Fruit fly (Drosophila melanogaster) whole organism, adult: Measurements from ENCODE around the gene roq.

Source experiments
- CG11617 ChIP-seq: fragments of 200-800 bp; sonication (Bioruptor generic); optimal IDR thresholded peaks from 2 replicates; lab custom pipeline; 2017; ENCODE audit warnings: mild to moderate bottlenecking, missing biosample characterization, missing genetic modification reagents, missing genetic modification characterization
- CG12768 ChIP-seq: fragments of 200-800 bp; sonication (Bioruptor generic); optimal IDR thresholded peaks from 2 replicates; lab custom pipeline; 2017; ENCODE audit warnings: missing biosample characterization, missing genetic modification characterization, mild to moderate bottlenecking, moderate library complexity, missing genetic modification reagents
- CG14711 ChIP-seq: fragments of 200-800 bp; sonication (Bioruptor generic); optimal IDR thresholded peaks from 2 replicates; lab custom pipeline; 2018; ENCODE audit warnings: missing biosample characterization, mild to moderate bottlenecking, missing genetic modification characterization, moderate library complexity
- CG1620 ChIP-seq: fragments of 200-800 bp; sonication (Bioruptor generic); optimal IDR thresholded peaks from 2 replicates; lab custom pipeline; 2016; ENCODE audit warnings: missing biosample characterization, missing genetic modification characterization
- CG33017 ChIP-seq: fragments of 200-800 bp; sonication (Bioruptor generic); optimal IDR thresholded peaks from 2 replicates; lab custom pipeline; 2018; ENCODE audit warnings: missing biosample characterization, mild to moderate bottlenecking, missing genetic modification characterization, moderate library complexity
- CG5204 ChIP-seq: fragments of 200-800 bp; sonication (Bioruptor generic); optimal IDR thresholded peaks from 2 replicates; lab custom pipeline; 2016; ENCODE audit warnings: missing biosample characterization, missing genetic modification characterization
- CG7045 ChIP-seq: fragments of 200-800 bp; sonication (Bioruptor generic); optimal IDR thresholded peaks from 2 replicates; lab custom pipeline; 2017; ENCODE audit warnings: missing biosample characterization, mild to moderate bottlenecking, missing genetic modification characterization
- CG7101 ChIP-seq: fragments of 200-800 bp; sonication (Bioruptor generic); optimal IDR thresholded peaks from 2 replicates; lab custom pipeline; 2018; ENCODE audit warnings: missing biosample characterization, mild to moderate bottlenecking, missing genetic modification characterization, moderate library complexity
- Clk ChIP-seq: fragments of 200-800 bp; sonication (Bioruptor generic); optimal IDR thresholded peaks from 2 replicates; lab custom pipeline; 2017; ENCODE audit warnings: missing biosample characterization, missing genetic modification characterization
- Crg-1 ChIP-seq: fragments of 200-800 bp; sonication (Bioruptor generic); optimal IDR thresholded peaks from 2 replicates; lab custom pipeline; 2016; ENCODE audit warnings: missing biosample characterization, missing genetic modification characterization
- Hr96 ChIP-seq: fragments of 200-800 bp; sonication (Bioruptor generic); optimal IDR thresholded peaks from 2 replicates; lab custom pipeline; 2016; ENCODE audit warnings: missing biosample characterization, missing genetic modification characterization
- Mnt ChIP-seq: fragments of 200-800 bp; sonication (Bioruptor generic); optimal IDR thresholded peaks from 2 replicates; lab custom pipeline; 2016; ENCODE audit warnings: missing biosample characterization, mild to moderate bottlenecking, missing genetic modification characterization
- bab1 ChIP-seq: fragments of 200-800 bp; sonication (Bioruptor generic); optimal IDR thresholded peaks from 3 replicates; lab custom pipeline; 2019; ENCODE audit warnings: missing biosample characterization, mild to moderate bottlenecking, missing genetic modification characterization, moderate library complexity
- cic ChIP-seq: fragments of 200-800 bp; sonication (Bioruptor generic); optimal IDR thresholded peaks from 2 replicates; lab custom pipeline; 2017; ENCODE audit warnings: missing biosample characterization, mild to moderate bottlenecking, missing genetic modification characterization, moderate library complexity
- cnc ChIP-seq, 2 experiments: fragments of >200 bp; optimal IDR thresholded peaks; 2 replicates each; lab custom pipeline; 2017
- kay ChIP-seq: fragments of 200-800 bp; sonication (Bioruptor generic); peaks from one replicate; lab custom pipeline; 2016; ENCODE audit warnings: missing biosample characterization, missing genetic modification characterization, borderline replicate concordance
- ovo ChIP-seq: fragments of 200-800 bp; sonication (Bioruptor generic); optimal IDR thresholded peaks from 2 replicates; lab custom pipeline; 2016; ENCODE audit warnings: missing biosample characterization, missing genetic modification characterization
- pad ChIP-seq: fragments of 200-800 bp; sonication (Bioruptor generic); optimal IDR thresholded peaks from 3 replicates; lab custom pipeline; 2017; ENCODE audit warnings: missing biosample characterization, missing genetic modification characterization, mild to moderate bottlenecking, moderate library complexity, missing genetic modification reagents
- tj ChIP-seq: fragments of 200-800 bp; sonication (Bioruptor generic); optimal IDR thresholded peaks from 3 replicates; lab custom pipeline; 2017; ENCODE audit warnings: missing biosample characterization, mild to moderate bottlenecking, missing genetic modification characterization, moderate library complexity
- toe ChIP-seq: fragments of 200-800 bp; sonication (Bioruptor generic); optimal IDR thresholded peaks from 2 replicates; lab custom pipeline; 2016; ENCODE audit warnings: missing biosample characterization, missing genetic modification characterization

The roq gene

dm6 chr3L:16337739-16338138 is 40.6 kb downstream of the roq start:
- TF ChIP-seq CG12768 (no peak), Hr96 (GFP tag; lab: Kevin White, UChicago) (no peak), CG5204 (GFP tag; lab: Kevin White, UChicago) (no peak), CG7045 (GFP tag; lab: Kevin White, UChicago) (no peak), CG7101 (tag; lab: Kevin White, UChicago) (no peak), toe (GFP tag; lab: Kevin White, UChicago) (no peak), CG33017 (tag; lab: Kevin White, UChicago) (no peak), cnc (optimal IDR thresholded peaks at IDR 0.05; lab: Kevin White, UChicago) (no peak), tj (no peak), CG11617 (GFP tag; lab: Kevin White, UChicago) (no peak), Crg-1 (GFP tag; lab: Kevin White, UChicago) (no peak)

dm6 chr3L:16334876-16335275 is 43.5 kb downstream of the roq start:
- TF ChIP-seq toe (GFP tag; lab: Kevin White, UChicago) (no peak), Mnt (no peak), Hr96 (GFP tag; lab: Kevin White, UChicago) (no peak), CG12768 (no peak), ovo (GFP tag; lab: Kevin White, UChicago) (no peak), CG1620 (no peak), tj (no peak), Clk (GFP tag; lab: Kevin White, UChicago) (no peak), bab1 (no peak), cnc (optimal IDR thresholded peaks at IDR 0.05; lab: Kevin White, UChicago) (no peak), CG7101 (tag; lab: Kevin White, UChicago) (no peak), CG5204 (GFP tag; lab: Kevin White, UChicago) (no peak), kay (GFP tag; lab: Kevin White, UChicago) (no peak), cic (GFP tag; lab: Kevin White, UChicago) (no peak), CG33017 (tag; lab: Kevin White, UChicago) (no peak)

- TF ChIP-seq bab1 (no peak), CG5204 (GFP tag; lab: Kevin White, UChicago) (no peak)
Observed at dm6 chr3L:16333013-16333412, 45.4 kb downstream of the roq start, which contains the start of gene CG13056. Gene CG13056, plus strand, starts transcription at chr3L:16333313.

dm6 chr3L:16331633-16332032 is 46.7 kb downstream of the roq start, which contains the start of gene retinin:
Gene retinin, plus strand, starts transcription at chr3L:16331933.
- no peak for TF ChIP-seq cnc (optimal IDR thresholded peaks at IDR 0.05; lab: Kevin White, UChicago)
- no peak for TF ChIP-seq toe (GFP tag; lab: Kevin White, UChicago)
- no peak for TF ChIP-seq CG33017 (tag; lab: Kevin White, UChicago)
- no peak for TF ChIP-seq Hr96 (GFP tag; lab: Kevin White, UChicago)
- no peak for TF ChIP-seq kay (GFP tag; lab: Kevin White, UChicago)
- TF ChIP-seq bab1 = no peak
- TF ChIP-seq Mnt = no peak
- TF ChIP-seq CG1620 = no peak

dm6 chr3L:16330740-16331139 is 47.6 kb downstream of the roq start, which contains the start of gene CG33060:
Gene CG33060, plus strand, starts transcription at chr3L:16331040.
- TF ChIP-seq CG7045 (GFP tag; lab: Kevin White, UChicago) (no peak), Clk (GFP tag; lab: Kevin White, UChicago) (no peak), toe (GFP tag; lab: Kevin White, UChicago) (no peak), tj (no peak), ovo (GFP tag; lab: Kevin White, UChicago) (no peak), CG1620 (no peak), CG14711 (tag; lab: Kevin White, UChicago) (no peak), cnc (optimal IDR thresholded peaks at IDR 0.05; lab: Kevin White, UChicago) (no peak), CG11617 (GFP tag; lab: Kevin White, UChicago) (no peak), CG33017 (tag; lab: Kevin White, UChicago) (no peak), CG5204 (GFP tag; lab: Kevin White, UChicago) (no peak), kay (GFP tag; lab: Kevin White, UChicago) (no peak), Mnt (no peak), Hr96 (GFP tag; lab: Kevin White, UChicago) (no peak), cic (GFP tag; lab: Kevin White, UChicago) (no peak), pad (GFP tag; lab: Kevin White, UChicago) (no peak), Crg-1 (GFP tag; lab: Kevin White, UChicago) (no peak), CG12768 (no peak), bab1 (no peak)

dm6 chr3L:16329495-16329894 is 48.9 kb downstream of the roq start, which contains the start of gene CG33061:
Gene CG33061, plus strand, starts transcription at chr3L:16329795.
- no peak for TF ChIP-seq CG33017 (tag; lab: Kevin White, UChicago)
- TF ChIP-seq cnc (optimal IDR thresholded peaks at IDR 0.05; lab: Kevin White, UChicago) = no peak
- no peak for TF ChIP-seq CG7045 (GFP tag; lab: Kevin White, UChicago)
- no peak for TF ChIP-seq CG14711 (tag; lab: Kevin White, UChicago)
- no peak for TF ChIP-seq ovo (GFP tag; lab: Kevin White, UChicago)
- no peak for TF ChIP-seq CG7101 (tag; lab: Kevin White, UChicago)
- no peak for TF ChIP-seq cic (GFP tag; lab: Kevin White, UChicago)
- TF ChIP-seq Mnt = no peak
- TF ChIP-seq Hr96 (GFP tag; lab: Kevin White, UChicago) = no peak
- TF ChIP-seq kay (GFP tag; lab: Kevin White, UChicago) = no peak
- no peak for TF ChIP-seq CG5204 (GFP tag; lab: Kevin White, UChicago)
- TF ChIP-seq Crg-1 (GFP tag; lab: Kevin White, UChicago) = no peak
- TF ChIP-seq tj = no peak
- no peak for TF ChIP-seq toe (GFP tag; lab: Kevin White, UChicago)
- no peak for TF ChIP-seq CG12768
